Fruit fly (Drosophila melanogaster) whole organism, pupa: ENCODE measurements around the gene CG6847.

Experiments
- CG10348 ChIP-seq: fragments of 200-800 bp; sonication (Bioruptor generic); IDR thresholded peaks from 2 replicates; pipeline ENCODE4 v1.3.6; 2022; ENCODE audit warnings: missing biosample characterization, missing genetic modification characterization
- CG12605 ChIP-seq: fragments of 200-800 bp; sonication (Bioruptor generic); IDR thresholded peaks from 2 replicates; pipeline ENCODE4 v1.3.6; 2022; ENCODE audit warnings: missing biosample characterization, missing genetic modification characterization
- CG13204 ChIP-seq: fragments of 200-800 bp; sonication (Bioruptor generic); optimal IDR thresholded peaks from 2 replicates; lab custom pipeline; 2018; ENCODE audit warnings: missing biosample characterization, mild to moderate bottlenecking, missing genetic modification characterization, moderate library complexity
- CG14655 ChIP-seq: fragments of 200-800 bp; sonication (Bioruptor generic); optimal IDR thresholded peaks from 3 replicates; lab custom pipeline; 2017; ENCODE audit warnings: mild to moderate bottlenecking, missing biosample characterization, missing genetic modification reagents, missing genetic modification characterization
- CG15710 ChIP-seq: fragments of 200-800 bp; sonication (Bioruptor generic); optimal IDR thresholded peaks from 2 replicates; lab custom pipeline; 2018; ENCODE audit warnings: missing biosample characterization, mild to moderate bottlenecking, missing genetic modification characterization, moderate library complexity
- CG17806 ChIP-seq: fragments of 200-800 bp; sonication (Bioruptor generic); optimal IDR thresholded peaks from 2 replicates; lab custom pipeline; 2018; ENCODE audit warnings: missing biosample characterization, mild to moderate bottlenecking, missing genetic modification characterization, moderate library complexity
- CG32121 ChIP-seq: fragments of 200-800 bp; sonication (Bioruptor generic); IDR thresholded peaks from 2 replicates; pipeline ENCODE4 v1.3.6; 2022; ENCODE audit warnings: missing biosample characterization, missing genetic modification characterization
- CG34367 ChIP-seq: fragments of 200-800 bp; sonication (Bioruptor generic); optimal IDR thresholded peaks from 2 replicates; lab custom pipeline; 2018; ENCODE audit warnings: missing biosample characterization, mild to moderate bottlenecking, missing genetic modification characterization
- CG4496 ChIP-seq: fragments of 200-800 bp; sonication (Bioruptor generic); IDR thresholded peaks from 3 replicates; pipeline ENCODE4 v1.3.6; 2022; ENCODE audit warnings: missing biosample characterization, missing genetic modification characterization
- CG8159 ChIP-seq: fragments of 200-800 bp; sonication (Bioruptor generic); optimal IDR thresholded peaks from 3 replicates; lab custom pipeline; 2018; ENCODE audit warnings: missing biosample characterization, mild to moderate bottlenecking, missing genetic modification characterization, moderate library complexity
- CG8301 ChIP-seq: fragments of 200-800 bp; sonication (Bioruptor generic); optimal IDR thresholded peaks from 2 replicates; lab custom pipeline; 2018; ENCODE audit warnings: missing biosample characterization, mild to moderate bottlenecking, missing genetic modification characterization
- CG9948 ChIP-seq: fragments of 200-800 bp; sonication (Bioruptor generic); optimal IDR thresholded peaks from 2 replicates; lab custom pipeline; 2018; ENCODE audit warnings: missing biosample characterization, mild to moderate bottlenecking, missing genetic modification characterization, moderate library complexity
- D1 ChIP-seq: fragments of 200-800 bp; sonication (Bioruptor generic); optimal IDR thresholded peaks from 2 replicates; lab custom pipeline; 2018; ENCODE audit warnings: missing biosample characterization, mild to moderate bottlenecking, missing genetic modification characterization, moderate library complexity
- EcR ChIP-seq: fragments of 200-800 bp; sonication (Bioruptor generic); optimal IDR thresholded peaks from 3 replicates; lab custom pipeline; 2019; ENCODE audit warnings: missing biosample characterization, missing genetic modification characterization, mild to moderate bottlenecking, moderate library complexity, missing genetic modification reagents
- Ets98B ChIP-seq: fragments of 200-800 bp; sonication (Bioruptor generic); IDR thresholded peaks from 2 replicates; pipeline ENCODE4 v1.3.6; 2022; ENCODE audit warnings: missing biosample characterization, missing genetic modification characterization
- Pif1A ChIP-seq: fragments of 200-800 bp; sonication (Bioruptor generic); optimal IDR thresholded peaks from 3 replicates; lab custom pipeline; 2016; ENCODE audit warnings: missing biosample characterization, missing genetic modification characterization
- Pif1B ChIP-seq: fragments of 200-800 bp; sonication (Bioruptor generic); optimal IDR thresholded peaks from 3 replicates; lab custom pipeline; 2016; ENCODE audit warnings: missing biosample characterization, missing genetic modification characterization
- Snoo ChIP-seq: fragments of 200-800 bp; sonication (Bioruptor generic); optimal IDR thresholded peaks from 3 replicates; lab custom pipeline; 2017; ENCODE audit warnings: missing biosample characterization, mild to moderate bottlenecking, missing genetic modification characterization, inconsistent platforms
- fd96Ca ChIP-seq: fragments of 200-800 bp; sonication (Bioruptor generic); IDR thresholded peaks from 3 replicates; pipeline ENCODE4 v1.3.6; 2022; ENCODE audit warnings: missing biosample characterization, missing genetic modification characterization
- gl ChIP-seq: fragments of 200-800 bp; sonication (Bioruptor generic); optimal IDR thresholded peaks from 2 replicates; lab custom pipeline; 2018; ENCODE audit warnings: missing biosample characterization, mild to moderate bottlenecking, missing genetic modification characterization
- rn ChIP-seq: fragments of 200-800 bp; sonication (Bioruptor generic); IDR thresholded peaks from 2 replicates; pipeline ENCODE4 v1.3.6; 2022; ENCODE audit warnings: missing biosample characterization, missing genetic modification characterization

Gene CG6847

DNA sequence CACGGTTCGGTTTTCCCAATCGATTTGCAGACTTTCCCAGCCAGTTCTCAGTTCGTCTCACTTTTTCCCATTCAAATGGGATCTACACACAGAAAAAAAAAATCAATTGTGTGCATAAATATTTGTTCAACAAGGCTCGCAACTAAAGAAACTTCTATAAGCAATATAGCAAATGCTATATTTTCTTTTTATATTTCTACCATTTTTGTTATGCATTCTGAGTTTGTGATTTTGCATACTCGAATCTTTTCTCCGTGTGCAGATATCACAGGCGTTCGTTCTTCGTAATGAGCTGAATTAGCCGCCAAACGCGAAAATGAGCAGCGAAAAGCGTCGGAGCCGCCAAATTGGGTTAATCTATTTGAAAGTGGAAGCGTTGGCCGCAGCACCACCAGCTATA is 4.7 kb downstream of the CG6847 start:
- TF ChIP-seq CG8301: peak; percentile 21
- no peak for TF ChIP-seq CG15710 (tag; lab: Kevin White, UChicago)
- no peak for TF ChIP-seq Pif1B
- peak; percentile 56; the same call in 1 of the 2 replicates for TF ChIP-seq Ets98B (GFP tag; lab: Robert Waterston, UW)
- TF ChIP-seq CG9948 (tag; lab: Kevin White, UChicago): no peak
- no peak for TF ChIP-seq CG10348
- peak; percentile 58; the same call in 2 of the 3 replicates for TF ChIP-seq CG4496 (GFP tag; lab: Robert Waterston, UW)
- no peak for TF ChIP-seq rn (GFP tag; lab: Robert Waterston, UW)
- no peak for TF ChIP-seq CG12605 (GFP tag; lab: Robert Waterston, UW)
- no peak for TF ChIP-seq CG34367
- TF ChIP-seq CG14655 (GFP tag; lab: Kevin White, UChicago): peak; percentile 32
- no peak for TF ChIP-seq D1 (tag; lab: Kevin White, UChicago)
- no peak for TF ChIP-seq Pif1A (GFP tag; lab: Kevin White, UChicago)
- TF ChIP-seq CG17806: no peak
- no peak for TF ChIP-seq EcR (GFP tag; lab: Kevin White, UChicago)
- peak; percentile 44; the same call in 1 of the 3 replicates for TF ChIP-seq fd96Ca

DNA sequence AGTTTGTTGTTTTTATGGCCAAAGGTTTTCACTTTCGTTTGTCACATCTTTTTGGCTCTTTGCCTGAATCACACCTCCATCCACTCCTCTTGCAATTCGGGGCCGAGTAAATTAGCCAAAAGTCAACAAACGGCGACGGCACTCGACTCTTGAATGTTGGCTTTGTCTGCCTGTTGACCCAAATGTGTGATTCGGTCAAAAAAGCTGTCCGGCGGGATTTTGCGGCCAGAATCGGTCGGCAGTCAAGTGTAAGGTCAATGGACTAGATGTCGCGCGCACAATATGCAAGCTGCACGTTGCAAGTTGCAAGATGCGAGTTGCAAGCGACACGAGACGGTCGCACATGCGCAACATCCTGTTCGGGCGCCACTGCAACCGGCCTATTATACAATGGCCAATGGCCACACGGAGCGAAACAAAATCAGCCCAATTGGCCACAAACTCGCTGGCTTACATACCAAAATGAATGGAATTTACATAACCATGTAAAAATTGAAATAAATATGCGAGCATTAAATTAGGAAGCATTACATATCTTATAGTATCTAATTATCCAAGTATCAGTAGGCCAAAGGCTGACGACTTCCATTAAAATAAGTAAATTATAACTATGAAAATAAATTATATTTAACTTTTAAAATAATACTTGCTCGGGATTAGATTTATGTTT is 6.4 kb downstream of the CG6847 start:
- no peak for TF ChIP-seq CG34367
- peak; percentile 68 for TF ChIP-seq EcR (GFP tag; lab: Kevin White, UChicago)
- TF ChIP-seq CG14655 (GFP tag; lab: Kevin White, UChicago): peak; percentile 64
- TF ChIP-seq rn (GFP tag; lab: Robert Waterston, UW): no peak
- TF ChIP-seq CG15710 (tag; lab: Kevin White, UChicago): no peak
- no peak for TF ChIP-seq CG32121
- TF ChIP-seq gl: no peak
- 0 out of 3 replicates have a peak, but pooled peaks have one; percentile 15 for TF ChIP-seq CG4496 (GFP tag; lab: Robert Waterston, UW)
- peak; percentile 18 for TF ChIP-seq CG8159 (tag; lab: Kevin White, UChicago)
- no peak for TF ChIP-seq D1 (tag; lab: Kevin White, UChicago)
- no peak for TF ChIP-seq CG10348
- TF ChIP-seq CG17806: peak; percentile 2
- no peak for TF ChIP-seq Snoo (tag; lab: Kevin White, UChicago)
- TF ChIP-seq Pif1A (GFP tag; lab: Kevin White, UChicago): no peak
- no peak for TF ChIP-seq CG9948 (tag; lab: Kevin White, UChicago)
- no peak for TF ChIP-seq Ets98B (GFP tag; lab: Robert Waterston, UW)
- TF ChIP-seq fd96Ca: no peak
- TF ChIP-seq CG12605 (GFP tag; lab: Robert Waterston, UW): no peak
- TF ChIP-seq CG13204 (GFP tag; lab: Kevin White, UChicago): no peak
- TF ChIP-seq Pif1B: no peak
- peak; percentile 39 for TF ChIP-seq CG8301

DNA sequence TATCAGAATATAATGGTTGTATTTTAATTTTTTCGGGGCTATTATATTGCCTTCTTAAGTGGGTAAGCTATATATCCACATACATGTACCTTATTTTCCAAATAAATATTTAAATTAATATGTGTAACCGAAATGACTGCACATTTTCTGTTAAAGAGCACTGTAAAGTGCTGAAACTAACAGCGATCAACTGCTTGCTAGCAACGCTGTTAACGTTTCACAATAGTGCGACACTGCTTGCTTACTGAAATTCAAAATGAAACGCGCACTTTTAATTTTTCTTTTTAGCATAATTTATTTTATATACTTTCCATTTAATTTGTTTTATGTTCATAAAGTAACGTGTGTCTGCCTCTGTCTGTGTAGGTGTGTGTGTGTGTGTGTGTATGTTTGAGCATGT is 12.8 kb downstream of the CG6847 start:
- TF ChIP-seq CG13204 (GFP tag; lab: Kevin White, UChicago): no peak
- TF ChIP-seq, all 21 proteins: peak for 0

DNA sequence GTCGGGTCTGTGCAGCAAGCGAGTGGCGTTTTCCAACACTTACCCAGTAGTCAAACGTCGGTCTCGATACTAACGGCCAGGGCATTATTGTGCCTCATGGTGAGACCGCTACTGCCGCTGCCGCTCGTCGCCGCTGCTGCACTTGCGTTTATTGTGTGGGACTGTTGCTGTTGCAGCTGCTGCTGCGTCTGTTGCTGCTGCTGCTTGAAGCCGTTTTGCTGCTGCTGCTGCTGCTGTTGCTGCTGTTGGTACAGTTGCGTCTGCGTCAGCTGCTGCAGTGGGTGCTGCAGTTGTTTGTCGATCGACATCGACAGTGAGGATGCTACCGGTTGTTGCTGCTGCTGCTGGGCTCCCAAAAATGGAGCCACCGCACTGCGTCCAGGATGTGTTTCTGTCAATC is 29.4 kb downstream of the CG6847 start:
- TF ChIP-seq D1 (tag; lab: Kevin White, UChicago) (no peak), fd96Ca (no peak), CG14655 (GFP tag; lab: Kevin White, UChicago) (no peak), Pif1A (GFP tag; lab: Kevin White, UChicago) (no peak), CG8301 (no peak), CG12605 (GFP tag; lab: Robert Waterston, UW) (no peak), CG15710 (tag; lab: Kevin White, UChicago) (no peak), Pif1B (no peak), CG8159 (tag; lab: Kevin White, UChicago) (no peak), EcR (GFP tag; lab: Kevin White, UChicago) (no peak), CG32121 (no peak), rn (GFP tag; lab: Robert Waterston, UW) (no peak)
- TF ChIP-seq, all 21 proteins: peak for 0

DNA sequence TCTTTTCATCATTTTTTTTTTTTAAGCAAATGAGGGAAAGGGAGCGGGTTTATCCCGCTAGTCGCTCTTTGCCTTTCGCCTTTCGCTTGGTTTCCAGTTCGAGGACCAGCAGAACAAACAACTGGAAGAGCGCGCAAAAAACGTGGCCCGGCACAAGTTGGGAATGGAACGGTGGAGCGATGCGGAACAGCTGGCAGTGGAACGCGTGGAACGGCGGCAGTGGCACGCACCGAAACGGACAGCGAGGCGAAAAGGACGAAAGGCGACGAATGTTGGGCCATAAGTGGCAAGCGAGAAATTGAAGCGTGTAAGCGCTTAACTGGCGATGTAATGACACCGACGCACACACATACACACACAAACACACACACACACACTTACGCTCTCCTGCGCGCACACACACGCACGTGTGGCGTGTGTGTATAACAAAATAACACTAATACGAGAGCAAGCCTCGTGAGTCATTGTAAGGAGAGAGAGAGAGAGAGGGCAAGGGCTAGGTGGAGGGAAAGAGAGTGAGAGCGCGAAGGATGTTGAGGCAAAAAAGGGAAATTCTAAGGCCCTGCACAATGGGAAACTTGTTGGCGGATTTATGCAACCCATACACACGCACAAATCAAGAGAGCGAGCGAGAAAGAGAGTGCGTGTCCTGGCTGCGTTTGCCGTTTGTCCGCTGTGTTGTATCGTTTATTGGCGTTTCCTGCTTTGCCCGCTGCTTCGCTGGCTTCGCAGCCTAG is 51.9 kb downstream of the CG6847 start:
- no peak for TF ChIP-seq CG10348
- TF ChIP-seq gl: no peak
- no peak for TF ChIP-seq CG8159 (tag; lab: Kevin White, UChicago)
- TF ChIP-seq CG12605 (GFP tag; lab: Robert Waterston, UW): no peak
- no peak for TF ChIP-seq CG8301
- no peak for TF ChIP-seq Pif1B
- no peak for TF ChIP-seq CG17806
- TF ChIP-seq, all 21 proteins: peak for 0

DNA sequence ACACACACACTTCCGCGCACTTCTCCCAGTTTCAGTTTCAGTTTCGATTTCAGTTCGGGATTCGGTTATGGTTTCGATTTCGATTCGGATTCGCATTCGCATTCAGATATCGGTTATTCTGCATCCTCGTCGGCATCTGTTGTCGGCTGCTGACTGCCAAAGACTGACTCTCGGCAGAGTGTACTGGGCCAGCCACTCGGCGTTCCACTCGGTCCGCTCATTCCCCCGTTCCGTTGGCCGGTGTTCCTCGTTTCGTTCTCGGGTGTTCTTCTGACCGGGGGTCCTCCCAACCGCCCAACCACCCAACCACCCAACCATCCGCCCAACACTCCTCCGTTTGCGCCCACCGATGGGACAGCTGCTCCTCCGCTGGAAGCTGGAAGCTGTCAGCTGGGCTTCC is 55.8 kb downstream of the CG6847 start:
- no peak for TF ChIP-seq CG9948 (tag; lab: Kevin White, UChicago)
- no peak for TF ChIP-seq CG14655 (GFP tag; lab: Kevin White, UChicago)
- TF ChIP-seq CG8159 (tag; lab: Kevin White, UChicago): no peak
- no peak for TF ChIP-seq EcR (GFP tag; lab: Kevin White, UChicago)
- no peak for TF ChIP-seq fd96Ca
- no peak for TF ChIP-seq CG17806
- TF ChIP-seq CG32121: no peak
- TF ChIP-seq CG4496 (GFP tag; lab: Robert Waterston, UW): no peak
- TF ChIP-seq Ets98B (GFP tag; lab: Robert Waterston, UW): no peak
- TF ChIP-seq rn (GFP tag; lab: Robert Waterston, UW): no peak
- TF ChIP-seq Snoo (tag; lab: Kevin White, UChicago): no peak
- TF ChIP-seq CG10348: no peak
- TF ChIP-seq Pif1A (GFP tag; lab: Kevin White, UChicago): no peak
- no peak for TF ChIP-seq gl
- TF ChIP-seq CG34367: no peak
- no peak for TF ChIP-seq Pif1B
